Worm (Caenorhabditis elegans) whole organism, L3 larva: ENCODE data around the gene skr-16.

ENCODE experiments used
- R02D3.7 ChIP-seq: fragments of 150-350 bp; optimal IDR thresholded peaks from 2 replicates; lab custom pipeline; 2014; ENCODE audit warnings: missing biosample characterization, missing genetic modification characterization
- ZK546.5 ChIP-seq: sonication (generic microtip); optimal IDR thresholded peaks from 2 replicates; lab custom pipeline; 2017; ENCODE audit warnings: missing biosample characterization, missing genetic modification characterization
- aly-2 ChIP-seq: fragments of 150-350 bp; optimal IDR thresholded peaks from 2 replicates; lab custom pipeline; 2014; ENCODE audit warnings: missing biosample characterization, missing genetic modification characterization
- ama-1 ChIP-seq: fragments of 150-350 bp; optimal IDR thresholded peaks from 2 replicates; lab custom pipeline; 2018
- ceh-16 ChIP-seq: sonication (generic microtip); optimal IDR thresholded peaks from 2 replicates; lab custom pipeline; 2017; ENCODE audit warnings: missing biosample characterization, missing genetic modification characterization
- ceh-28 ChIP-seq: fragments of 150-350 bp; optimal IDR thresholded peaks from 2 replicates; lab custom pipeline; 2014; ENCODE audit warnings: missing biosample characterization, missing genetic modification reagents, missing genetic modification characterization
- ceh-82 ChIP-seq: fragments of 150-350 bp; optimal IDR thresholded peaks from 2 replicates; lab custom pipeline; 2014; ENCODE audit warnings: missing biosample characterization, missing genetic modification characterization
- ceh-9 ChIP-seq: sonication (generic microtip); optimal IDR thresholded peaks from 2 replicates; lab custom pipeline; 2018; ENCODE audit warnings: missing biosample characterization, missing genetic modification characterization
- daf-12 ChIP-seq: fragments of 150-350 bp; optimal IDR thresholded peaks from 2 replicates; lab custom pipeline; 2014; ENCODE audit warnings: missing biosample characterization, missing genetic modification reagents, missing genetic modification characterization
- egl-27 ChIP-seq: sonication (generic microtip); optimal IDR thresholded peaks from 4 replicates; lab custom pipeline; 2017; ENCODE audit warnings: missing biosample characterization, missing genetic modification reagents, missing genetic modification characterization
- egl-5 ChIP-seq: fragments of 150-350 bp; optimal IDR thresholded peaks from 2 replicates; lab custom pipeline; 2017; ENCODE audit warnings: missing biosample characterization, missing genetic modification reagents, missing genetic modification characterization, inconsistent platforms
- elt-1 ChIP-seq: fragments of 150-350 bp; optimal IDR thresholded peaks from 2 replicates; lab custom pipeline; 2014; ENCODE audit warnings: missing biosample characterization, missing genetic modification characterization
- elt-2 ChIP-seq: sonication (generic microtip); optimal IDR thresholded peaks from 2 replicates; lab custom pipeline; 2016; ENCODE audit warnings: missing genetic modification reagents, mild to moderate bottlenecking, missing genetic modification characterization, missing compliant biosample characterization
- elt-3 ChIP-seq, 3 experiments: fragments of 150-350 bp in 1 of 3; sonication (generic microtip) in 2 of 3; optimal IDR thresholded peaks; 2 replicates in 2 of 3; 4 replicates in 1 of 3; lab custom pipeline; 2014 to 2017; ENCODE audit warnings: missing biosample characterization in 3 of 3, missing genetic modification characterization in 3 of 3
- fkh-2 ChIP-seq: fragments of 150-350 bp; optimal IDR thresholded peaks from 2 replicates; lab custom pipeline; 2014; ENCODE audit warnings: missing biosample characterization, missing genetic modification reagents, missing genetic modification characterization
- fos-1 ChIP-seq: fragments of 150-350 bp; optimal IDR thresholded peaks from 2 replicates; lab custom pipeline; 2014; ENCODE audit warnings: missing biosample characterization, missing genetic modification characterization
- hmg-11 ChIP-seq: sonication (generic microtip); optimal IDR thresholded peaks from 2 replicates; lab custom pipeline; 2016; ENCODE audit warnings: missing genetic modification characterization, missing compliant biosample characterization
- jun-1 ChIP-seq: fragments of 150-350 bp; optimal IDR thresholded peaks from 2 replicates; lab custom pipeline; 2014; ENCODE audit warnings: missing biosample characterization, missing genetic modification reagents, missing genetic modification characterization
- lin-15B ChIP-seq: fragments of 150-350 bp; optimal IDR thresholded peaks from 2 replicates; lab custom pipeline; 2014; ENCODE audit warnings: missing biosample characterization, missing genetic modification characterization
- lsy-12 ChIP-seq: sonication (generic microtip); optimal IDR thresholded peaks from 2 replicates; lab custom pipeline; 2016; ENCODE audit warnings: mild to moderate bottlenecking, missing genetic modification characterization, missing compliant biosample characterization
- mdl-1 ChIP-seq: fragments of 150-350 bp; optimal IDR thresholded peaks from 2 replicates; lab custom pipeline; 2014; ENCODE audit warnings: missing biosample characterization, missing genetic modification characterization
- mml-1 ChIP-seq: fragments of 150-350 bp; sonication (generic microtip); optimal IDR thresholded peaks from 3 replicates; lab custom pipeline; 2014; ENCODE audit warnings: missing biosample characterization, missing genetic modification characterization
- nfya-1 ChIP-seq: sonication (generic microtip); optimal IDR thresholded peaks from 2 replicates; lab custom pipeline; 2017; ENCODE audit warnings: missing genetic modification characterization, mild to moderate bottlenecking, missing compliant biosample characterization, antibody characterized with exemption, moderate library complexity; ENCODE audit not compliant: insufficient read depth
- nhr-11 ChIP-seq: fragments of 150-350 bp; optimal IDR thresholded peaks from 2 replicates; lab custom pipeline; 2014; ENCODE audit warnings: missing biosample characterization, missing genetic modification characterization
- nhr-12 ChIP-seq: fragments of 150-350 bp; optimal IDR thresholded peaks from 2 replicates; lab custom pipeline; 2014; ENCODE audit warnings: missing biosample characterization, missing genetic modification characterization
- nhr-23 ChIP-seq: fragments of 150-350 bp; optimal IDR thresholded peaks from 2 replicates; lab custom pipeline; 2014; ENCODE audit warnings: missing biosample characterization, missing genetic modification reagents, missing genetic modification characterization
- nhr-237 ChIP-seq: fragments of 150-350 bp; optimal IDR thresholded peaks from 2 replicates; lab custom pipeline; 2014; ENCODE audit warnings: missing biosample characterization, missing genetic modification characterization
- nhr-25 ChIP-seq: sonication (generic microtip); optimal IDR thresholded peaks from 2 replicates; lab custom pipeline; 2017; ENCODE audit warnings: missing biosample characterization, missing genetic modification characterization
- nhr-28 ChIP-seq: fragments of 150-350 bp; optimal IDR thresholded peaks from 2 replicates; lab custom pipeline; 2014; ENCODE audit warnings: missing biosample characterization, missing genetic modification characterization
- nhr-43 ChIP-seq: sonication (generic microtip); optimal IDR thresholded peaks from 2 replicates; lab custom pipeline; 2016; ENCODE audit warnings: mild to moderate bottlenecking, missing genetic modification characterization, missing compliant biosample characterization; ENCODE audit not compliant: poor library complexity, severe bottlenecking
- nhr-67 ChIP-seq: fragments of 150-350 bp; optimal IDR thresholded peaks from 2 replicates; lab custom pipeline; 2014; ENCODE audit warnings: missing biosample characterization, missing genetic modification characterization
- nhr-77 ChIP-seq: fragments of 150-350 bp; optimal IDR thresholded peaks from 2 replicates; lab custom pipeline; 2014; ENCODE audit warnings: missing biosample characterization, missing genetic modification characterization
- pha-4 ChIP-seq: fragments of 150-350 bp; optimal IDR thresholded peaks from 2 replicates; lab custom pipeline; 2014; ENCODE audit warnings: missing biosample characterization, missing genetic modification reagents, missing genetic modification characterization
- pqm-1 ChIP-seq: fragments of 150-350 bp; optimal IDR thresholded peaks from 2 replicates; lab custom pipeline; 2017; ENCODE audit warnings: missing biosample characterization, missing genetic modification characterization, inconsistent platforms
- sea-2 ChIP-seq: fragments of 150-350 bp; sonication (generic microtip); optimal IDR thresholded peaks from 4 replicates; lab custom pipeline; 2014; ENCODE audit warnings: missing biosample characterization, missing genetic modification reagents, missing genetic modification characterization
- skn-1 ChIP-seq: fragments of 150-350 bp; optimal IDR thresholded peaks from 2 replicates; lab custom pipeline; 2014; ENCODE audit warnings: missing biosample characterization, missing genetic modification characterization
- snpc-4 ChIP-seq: fragments of 150-350 bp; optimal IDR thresholded peaks from 2 replicates; lab custom pipeline; 2014; ENCODE audit warnings: missing biosample characterization, missing genetic modification characterization
- tbx-2 ChIP-seq: sonication (generic microtip); optimal IDR thresholded peaks from 2 replicates; lab custom pipeline; 2016; ENCODE audit warnings: mild to moderate bottlenecking, missing genetic modification characterization, missing compliant biosample characterization
- unc-39 ChIP-seq: sonication (generic microtip); optimal IDR thresholded peaks from 4 replicates; lab custom pipeline; 2017; ENCODE audit warnings: missing biosample characterization, missing genetic modification characterization
- unc-62 ChIP-seq: fragments of 150-350 bp; sonication (generic microtip); optimal IDR thresholded peaks from 4 replicates; lab custom pipeline; 2014; ENCODE audit warnings: missing biosample characterization, missing genetic modification reagents, missing genetic modification characterization
- zag-1 ChIP-seq: fragments of 150-350 bp; optimal IDR thresholded peaks from 2 replicates; lab custom pipeline; 2014; ENCODE audit warnings: missing biosample characterization, missing genetic modification characterization
- ztf-11 ChIP-seq: fragments of 150-350 bp; optimal IDR thresholded peaks from 2 replicates; lab custom pipeline; 2014; ENCODE audit warnings: missing biosample characterization, missing genetic modification characterization
- ztf-4 ChIP-seq: fragments of 150-350 bp; optimal IDR thresholded peaks from 2 replicates; lab custom pipeline; 2014; ENCODE audit warnings: missing biosample characterization, missing genetic modification characterization

skr-16 gene

DNA sequence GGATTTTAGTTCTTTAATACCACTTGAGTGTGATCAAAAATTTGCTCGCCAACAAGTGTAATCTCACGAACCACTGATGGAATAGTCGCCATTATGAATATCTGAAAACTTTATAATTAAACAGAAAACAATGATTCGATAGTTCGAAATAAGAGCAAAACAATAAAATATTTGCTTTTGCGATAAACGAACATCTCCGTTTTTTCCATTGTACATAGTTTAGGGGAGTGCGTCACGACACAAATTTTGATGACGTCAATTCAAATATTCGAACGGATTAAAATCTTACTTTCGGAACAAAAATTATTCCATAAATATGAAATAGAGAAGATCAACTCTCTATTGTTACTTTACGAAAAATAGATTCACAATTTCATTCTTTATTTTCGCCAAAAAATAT is 34.5 kb upstream of the skr-16 start, which contains the start of gene mutd-1:
mutd-1 (minus strand) TSS at position 101 of the 400 bp plus-strand sequence.
- TF ChIP-seq lsy-12: no peak
- TF ChIP-seq nhr-67 (tag; lab: Kevin White, UChicago): no peak
- TF ChIP-seq egl-5 (tag; lab: Kevin White, UChicago): no peak
- TF ChIP-seq nhr-12 (tag; lab: Kevin White, UChicago): no peak
- TF ChIP-seq ZK546.5 (tag; lab: Kevin White, UChicago): no peak
- no peak for TF ChIP-seq unc-62 (GFP tag; lab: Kevin White, UChicago)
- TF ChIP-seq ztf-4 (tag; lab: Kevin White, UChicago): no peak
- no peak for TF ChIP-seq pha-4 (tag; lab: Kevin White, UChicago)
- no peak for TF ChIP-seq hmg-11 (tag; lab: Kevin White, UChicago)

- TF ChIP-seq nhr-11 (no peak), hmg-11 (tag; lab: Kevin White, UChicago) (no peak), lsy-12 (no peak), jun-1 (tag; lab: Kevin White, UChicago) (no peak), elt-2 (tag; lab: Kevin White, UChicago) (no peak), elt-1 (no peak), aly-2 (tag; lab: Kevin White, UChicago) (no peak), unc-62 (GFP tag; lab: Kevin White, UChicago) (no peak), pha-4 (tag; lab: Kevin White, UChicago) (no peak), mdl-1 (tag; lab: Kevin White, UChicago) (no peak)
Observed at ce11 chrIV:7139143-7139542, 29.4 kb upstream of the skr-16 start.

- TF ChIP-seq ztf-11 (no peak), nhr-25 (tag; lab: Kevin White, UChicago) (peak; percentile 7), snpc-4 (tag; lab: Kevin White, UChicago) (no peak), lin-15B (tag; lab: Kevin White, UChicago) (peak; percentile 30), daf-12 (tag; lab: Kevin White, UChicago) (no peak)
Observed at ce11 chrIV:7144670-7145257, 23.7 kb upstream of the skr-16 start, which contains the start of gene hecd-1. TSS of gene hecd-1 (minus strand) at chrIV:7144720.

DNA sequence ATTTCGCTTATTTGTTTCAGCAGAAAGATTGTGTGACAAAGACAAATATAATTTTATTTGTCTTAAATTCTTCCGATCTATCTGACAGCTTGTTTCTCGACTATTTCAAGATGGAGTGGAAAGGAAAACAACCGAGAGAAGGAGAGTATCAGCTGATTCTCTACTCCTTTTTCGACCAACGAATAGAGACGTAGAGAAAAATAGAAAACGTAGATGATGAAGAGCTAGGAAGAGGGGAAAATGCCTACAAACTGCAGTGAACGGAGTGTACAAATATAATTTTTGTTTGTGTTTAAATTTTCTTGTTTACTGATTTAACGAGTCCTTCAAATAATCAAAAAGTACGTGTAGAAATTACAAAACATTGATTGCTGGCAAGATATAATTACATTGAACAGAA is 20.8 kb upstream of the skr-16 start:
- TF ChIP-seq ZK546.5 (tag; lab: Kevin White, UChicago): no peak
- no peak for TF ChIP-seq nhr-23 (tag; lab: Kevin White, UChicago)
- no peak for TF ChIP-seq ceh-82 (tag; lab: Kevin White, UChicago)
- no peak for TF ChIP-seq nhr-67 (tag; lab: Kevin White, UChicago)
- TF ChIP-seq fkh-2: no peak
- no peak for TF ChIP-seq nhr-77
- no peak for TF ChIP-seq ztf-11
- no peak for TF ChIP-seq zag-1
- peak; percentile 55 for TF ChIP-seq snpc-4 (tag; lab: Kevin White, UChicago)
- TF ChIP-seq mml-1: no peak
- TF ChIP-seq unc-62 (GFP tag; lab: Kevin White, UChicago): no peak
- TF ChIP-seq lin-15B (tag; lab: Kevin White, UChicago): peak; percentile 8
- TF ChIP-seq fos-1 (tag; lab: Kevin White, UChicago): no peak
- TF ChIP-seq pqm-1 (tag; lab: Kevin White, UChicago): no peak
- no peak for TF ChIP-seq aly-2 (tag; lab: Kevin White, UChicago)
- TF ChIP-seq mdl-1 (tag; lab: Kevin White, UChicago): no peak
- TF ChIP-seq nhr-25 (tag; lab: Kevin White, UChicago): no peak
- peak; percentile 33 for TF ChIP-seq hmg-11 (tag; lab: Kevin White, UChicago)
- no peak for TF ChIP-seq skn-1 (tag; lab: Kevin White, UChicago)
- no peak for TF ChIP-seq ztf-4 (tag; lab: Kevin White, UChicago)
- TF ChIP-seq egl-27 (tag; lab: Kevin White, UChicago): no peak
- no peak for TF ChIP-seq elt-3 (tag; optimal IDR thresholded peaks at IDR 0.05; lab: Kevin White, UChicago)
- peak; percentile 11 for TF ChIP-seq elt-2 (tag; lab: Kevin White, UChicago)
- no peak for TF ChIP-seq nhr-237 (tag; lab: Kevin White, UChicago)
- no peak for TF ChIP-seq egl-5 (tag; lab: Kevin White, UChicago)
- TF ChIP-seq ama-1 (lab: Kevin White, UChicago): no peak
- TF ChIP-seq nhr-12 (tag; lab: Kevin White, UChicago): no peak
- TF ChIP-seq daf-12 (tag; lab: Kevin White, UChicago): no peak
- no peak for TF ChIP-seq ceh-28
- no peak for TF ChIP-seq elt-1
- no peak for TF ChIP-seq sea-2 (GFP tag; lab: Kevin White, UChicago)
- no peak for TF ChIP-seq nhr-11
- TF ChIP-seq lsy-12: no peak
- no peak for TF ChIP-seq nhr-28 (tag; lab: Kevin White, UChicago)
- peak; percentile 32 for TF ChIP-seq nfya-1 (tag; lab: Kevin White, UChicago)
- TF ChIP-seq nhr-43 (tag; lab: Kevin White, UChicago): no peak
- TF ChIP-seq tbx-2 (tag; lab: Kevin White, UChicago): no peak
- TF ChIP-seq R02D3.7 (tag; lab: Kevin White, UChicago): no peak
- no peak for TF ChIP-seq ceh-9 (tag; lab: Kevin White, UChicago)
- TF ChIP-seq jun-1 (tag; lab: Kevin White, UChicago): no peak
- no peak for TF ChIP-seq ceh-16 (tag; lab: Kevin White, UChicago)
- peak; percentile 90 for TF ChIP-seq pha-4 (tag; lab: Kevin White, UChicago)
- TF ChIP-seq unc-39: no peak
